Fruit fly (Drosophila melanogaster): ENCODE results near the gene upd3.

dm6 chrX:18320825-18321224, 43.8 kb downstream of the upd3 start, which contains the start of gene CG6023:
- no peak for TF ChIP-seq CG10348 (GFP tag; IDR thresholded peaks at IDR 0.05)
- no peak for TF ChIP-seq CG8159 (tag; optimal IDR thresholded peaks at IDR 0.05)
- TF ChIP-seq gl (tag; optimal IDR thresholded peaks at IDR 0.05), result no peak
- TF ChIP-seq Pif1A (GFP tag; optimal IDR thresholded peaks at IDR 0.05), result no peak
- TF ChIP-seq Snoo (tag; optimal IDR thresholded peaks at IDR 0.05), result no peak
- no peak for TF ChIP-seq CG12605 (GFP tag; IDR thresholded peaks at IDR 0.05)
- TF ChIP-seq Pif1B (GFP tag; optimal IDR thresholded peaks at IDR 0.05), result no peak
- TF ChIP-seq fd96Ca (GFP tag; IDR thresholded peaks at IDR 0.05), result no peak
